Worm (Caenorhabditis elegans) whole organism, young adult: ENCODE measurements around the gene F27E5.8.
A peak's percentile ranks its signal among the peaks of the same experiment; 100 is the strongest.

Experiments used
- F22D6.2 ChIP-seq: sonication (generic microtip); optimal IDR thresholded peaks from 2 replicates; lab custom pipeline; 2016; ENCODE audit warnings: mild to moderate bottlenecking, missing genetic modification characterization, missing compliant biosample characterization
- F33H1.4 ChIP-seq: fragments of 200-800 bp; sonication (Bioruptor generic); IDR thresholded peaks from 2 replicates; pipeline ENCODE4 v1.3.6; 2022; ENCODE audit warnings: missing genetic modification reagents, missing genetic modification characterization, missing compliant biosample characterization
- F37B4.10 ChIP-seq: fragments of 200-800 bp; sonication (Bioruptor generic); IDR thresholded peaks from 2 replicates; pipeline ENCODE4 v1.3.6; 2022; ENCODE audit warnings: missing genetic modification characterization, missing compliant biosample characterization
- F39B2.1 ChIP-seq: fragments of 200-800 bp; sonication (Bioruptor generic); IDR thresholded peaks from 2 replicates; pipeline ENCODE4 v1.3.6; 2022; ENCODE audit warnings: missing genetic modification reagents, missing genetic modification characterization, missing compliant biosample characterization
- F57C9.4 ChIP-seq: sonication (generic microtip); optimal IDR thresholded peaks from 2 replicates; lab custom pipeline; 2017; ENCODE audit warnings: mild to moderate bottlenecking, missing genetic modification characterization, missing compliant biosample characterization
- K11D2.4 ChIP-seq: fragments of 200-800 bp; sonication (Bioruptor generic); IDR thresholded peaks from 2 replicates; pipeline ENCODE4 v1.3.6; 2022; ENCODE audit warnings: missing genetic modification reagents, missing genetic modification characterization, missing compliant biosample characterization
- K12H6.12 ChIP-seq: fragments of 200-800 bp; sonication (Bioruptor generic); optimal IDR thresholded peaks from 2 replicates; lab custom pipeline; 2018; ENCODE audit warnings: mild to moderate bottlenecking, missing genetic modification characterization, missing compliant biosample characterization
- T07F8.4 ChIP-seq: sonication (generic microtip); optimal IDR thresholded peaks from 2 replicates; lab custom pipeline; 2016; ENCODE audit warnings: mild to moderate bottlenecking, missing genetic modification characterization, moderate library complexity, missing compliant biosample characterization
- Y53F4B.3 ChIP-seq: fragments of 200-800 bp; sonication (Bioruptor generic); IDR thresholded peaks from 2 replicates; pipeline ENCODE4 v1.3.6; 2022; ENCODE audit warnings: missing genetic modification reagents, missing genetic modification characterization, missing compliant biosample characterization
- Y56A3A.18 ChIP-seq: fragments of 200-800 bp; sonication (Bioruptor generic); IDR thresholded peaks from 2 replicates; pipeline ENCODE4 v1.3.6; 2022; ENCODE audit warnings: missing genetic modification reagents, missing genetic modification characterization, missing compliant biosample characterization
- Y79H2A.3 ChIP-seq: fragments of 200-800 bp; sonication (Bioruptor generic); conservative IDR thresholded peaks from 2 replicates; pipeline ENCODE4 v1.3.6; 2022; ENCODE audit warnings: missing genetic modification reagents, missing genetic modification characterization, missing compliant biosample characterization
- atf-7 ChIP-seq: sonication (generic microtip); optimal IDR thresholded peaks from 2 replicates; lab custom pipeline; 2017; ENCODE audit warnings: mild to moderate bottlenecking, missing genetic modification characterization, missing compliant biosample characterization
- attf-3 ChIP-seq: fragments of 200-800 bp; sonication (Bioruptor generic); conservative IDR thresholded peaks from 2 replicates; pipeline ENCODE4 v1.3.6; 2022; ENCODE audit warnings: missing genetic modification reagents, missing genetic modification characterization, missing compliant biosample characterization
- bed-1 ChIP-seq: fragments of 200-800 bp; sonication (Bioruptor generic); IDR thresholded peaks from 2 replicates; pipeline ENCODE4 v1.3.6; 2022; ENCODE audit warnings: missing genetic modification reagents, missing genetic modification characterization, missing compliant biosample characterization
- ccch-3 ChIP-seq: fragments of 200-800 bp; sonication (Bioruptor generic); optimal IDR thresholded peaks from 2 replicates; lab custom pipeline; 2018; ENCODE audit warnings: mild to moderate bottlenecking, missing genetic modification characterization, missing compliant biosample characterization
- ceh-40 ChIP-seq: fragments of 200-800 bp; sonication (Bioruptor generic); IDR thresholded peaks from 2 replicates; pipeline ENCODE4 v1.3.6; 2022; ENCODE audit warnings: missing genetic modification characterization, missing compliant biosample characterization
- ceh-91 ChIP-seq: fragments of 200-800 bp; sonication (Bioruptor generic); IDR thresholded peaks from 2 replicates; pipeline ENCODE4 v1.3.6; 2022; ENCODE audit warnings: missing genetic modification reagents, missing genetic modification characterization, missing compliant biosample characterization
- die-1 ChIP-seq: sonication (generic microtip); optimal IDR thresholded peaks from 2 replicates; lab custom pipeline; 2016; ENCODE audit warnings: missing genotype, mild to moderate bottlenecking, missing genetic modification characterization, missing compliant biosample characterization
- efl-1 ChIP-seq: fragments of 150-350 bp; optimal IDR thresholded peaks from 2 replicates; lab custom pipeline; 2014; ENCODE audit warnings: missing biosample characterization, missing genetic modification reagents, missing genetic modification characterization
- egl-44 ChIP-seq: fragments of 200-800 bp; sonication (Bioruptor generic); IDR thresholded peaks from 2 replicates; pipeline ENCODE4 v1.3.6; 2022; ENCODE audit warnings: missing genetic modification reagents, missing genetic modification characterization, missing compliant biosample characterization
- ets-4 ChIP-seq: fragments of 200-800 bp; sonication (Bioruptor generic); optimal IDR thresholded peaks from 2 replicates; lab custom pipeline; 2018; ENCODE audit warnings: mild to moderate bottlenecking, missing genetic modification characterization, missing compliant biosample characterization
- gei-17 ChIP-seq: fragments of 200-800 bp; sonication (Bioruptor generic); optimal IDR thresholded peaks from 2 replicates; lab custom pipeline; 2018; ENCODE audit warnings: mild to moderate bottlenecking, missing genetic modification characterization, missing compliant biosample characterization
- him-1 ChIP-seq: sonication (generic microtip); optimal IDR thresholded peaks from 2 replicates; lab custom pipeline; 2016; ENCODE audit warnings: missing genotype, missing genetic modification reagents, missing genetic modification characterization, missing compliant biosample characterization
- hmg-20 ChIP-seq: fragments of 200-800 bp; sonication (Bioruptor generic); IDR thresholded peaks from 2 replicates; pipeline ENCODE4 v1.3.6; 2022; ENCODE audit warnings: missing genetic modification reagents, missing genetic modification characterization, missing compliant biosample characterization
- nfya-2 ChIP-seq: fragments of 200-800 bp; sonication (Bioruptor generic); IDR thresholded peaks from 2 replicates; pipeline ENCODE4 v1.3.6; 2022; ENCODE audit warnings: missing genetic modification reagents, missing genetic modification characterization, missing compliant biosample characterization
- nhr-120 ChIP-seq: fragments of 200-800 bp; sonication (Bioruptor generic); IDR thresholded peaks from 2 replicates; pipeline ENCODE4 v1.3.6; 2022; ENCODE audit warnings: missing genetic modification characterization, missing compliant biosample characterization
- nhr-80 ChIP-seq: sonication (generic microtip); optimal IDR thresholded peaks from 2 replicates; lab custom pipeline; 2016; ENCODE audit warnings: missing genetic modification characterization, missing compliant biosample characterization
- nhr-90 ChIP-seq: sonication (generic microtip); optimal IDR thresholded peaks from 2 replicates; lab custom pipeline; 2016; ENCODE audit warnings: missing genotype, mild to moderate bottlenecking, missing genetic modification characterization, missing compliant biosample characterization
- pha-4 ChIP-seq: fragments of 150-350 bp; sonication (generic microtip); optimal IDR thresholded peaks from 2 replicates; lab custom pipeline; 2014; ENCODE audit warnings: missing biosample characterization, missing genetic modification reagents, missing genetic modification characterization
- sdz-38 ChIP-seq: sonication (generic microtip); optimal IDR thresholded peaks from 2 replicates; lab custom pipeline; 2016; ENCODE audit warnings: missing genotype, missing genetic modification characterization, missing compliant biosample characterization
- tbp1 ChIP-seq: fragments of 200-800 bp; sonication (Bioruptor generic); optimal IDR thresholded peaks from 2 replicates; lab custom pipeline; 2018; ENCODE audit warnings: mild to moderate bottlenecking, missing genetic modification characterization, missing compliant biosample characterization
- unc-130 ChIP-seq: sonication (generic microtip); optimal IDR thresholded peaks from 2 replicates; lab custom pipeline; 2016; ENCODE audit warnings: missing genetic modification reagents, missing genetic modification characterization, missing compliant biosample characterization
- unc-62 ChIP-seq: fragments of 150-350 bp; optimal IDR thresholded peaks from 2 replicates; lab custom pipeline; 2014; ENCODE audit warnings: missing biosample characterization, missing genetic modification reagents, missing genetic modification characterization
- zfh-2 ChIP-seq: fragments of 200-800 bp; sonication (Bioruptor generic); conservative IDR thresholded peaks from 2 replicates; pipeline ENCODE4 v1.3.6; 2022; ENCODE audit warnings: missing genetic modification reagents, missing genetic modification characterization, missing compliant biosample characterization
- ztf-26 ChIP-seq: sonication (generic microtip); optimal IDR thresholded peaks from 2 replicates; lab custom pipeline; 2017; ENCODE audit warnings: missing genetic modification characterization, missing compliant biosample characterization
- ztf-28 ChIP-seq: fragments of 200-800 bp; sonication (Bioruptor generic); IDR thresholded peaks from 2 replicates; pipeline ENCODE4 v1.3.6; 2022; ENCODE audit warnings: missing genetic modification reagents, missing genetic modification characterization, missing compliant biosample characterization

The F27E5.8 gene

DNA sequence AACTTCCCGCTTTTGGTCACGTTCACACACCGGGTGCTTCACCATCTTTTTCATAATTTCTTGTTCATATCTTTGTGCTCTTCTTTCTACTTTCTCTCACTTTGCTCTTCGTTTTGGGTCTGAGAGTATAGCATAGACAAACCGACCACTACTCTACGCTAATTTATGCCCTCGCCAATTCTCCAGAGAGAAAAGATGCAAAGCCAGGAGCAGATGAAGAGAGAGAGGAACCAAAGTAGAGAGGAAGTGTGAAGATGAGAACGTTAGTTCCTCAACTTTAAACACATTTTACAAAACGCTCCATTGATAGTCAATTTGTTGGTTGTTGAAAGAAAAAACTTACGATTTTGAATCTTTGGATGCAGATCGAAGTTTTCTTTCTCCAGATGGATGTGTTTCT lies 40.4 kb upstream of the F27E5.8 start (continued):
- no peak for TF ChIP-seq ceh-40 (GFP tag; lab: Robert Waterston, UW)

ce11 chrII:10166365-10166764 lies 39.1 kb upstream of the F27E5.8 start:
- TF ChIP-seq Y56A3A.18 (GFP tag; lab: Robert Waterston, UW) (no peak), nhr-80 (tag; lab: Kevin White, UChicago) (no peak), ceh-91 (GFP tag; lab: Robert Waterston, UW) (no peak), F57C9.4 (tag; lab: Kevin White, UChicago) (no peak), F33H1.4 (GFP tag; lab: Robert Waterston, UW) (no peak), die-1 (no peak), efl-1 (GFP tag; lab: Kevin White, UChicago) (no peak), F39B2.1 (no peak), ets-4 (GFP tag; lab: Kevin White, UChicago) (no peak), him-1 (tag; lab: Kevin White, UChicago) (no peak)

DNA sequence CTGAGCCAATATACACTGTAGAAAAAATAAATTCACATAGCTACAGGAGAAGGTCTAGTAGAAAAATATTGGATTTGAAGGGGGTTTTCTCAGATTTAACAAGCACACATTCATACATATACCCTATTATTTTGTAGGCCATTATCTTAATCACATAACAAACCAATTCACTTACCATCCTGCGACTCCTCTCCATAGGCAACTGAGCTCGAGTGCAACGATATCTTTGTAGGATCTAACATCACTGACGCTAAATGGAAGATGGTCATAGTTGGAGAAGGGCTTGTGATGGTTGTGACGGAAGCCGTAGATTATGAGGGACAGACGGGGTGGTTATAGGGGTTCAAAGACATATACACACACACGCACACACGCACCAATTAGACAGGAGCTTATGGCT lies 36.8 kb upstream of the F27E5.8 start:
- TF ChIP-seq F37B4.10 (GFP tag; lab: Robert Waterston, UW) (no peak), ccch-3 (GFP tag; lab: Kevin White, UChicago) (no peak), F22D6.2 (no peak), nhr-80 (tag; lab: Kevin White, UChicago) (no peak), gei-17 (GFP tag; lab: Kevin White, UChicago) (no peak), pha-4 (tag; lab: Kevin White, UChicago) (no peak), bed-1 (GFP tag; lab: Robert Waterston, UW) (no peak), zfh-2 (GFP tag; lab: Robert Waterston, UW) (no peak), unc-130 (GFP tag; lab: Kevin White, UChicago) (no peak), tbp1 (GFP tag; lab: Kevin White, UChicago) (no peak), unc-62 (GFP tag; lab: Kevin White, UChicago) (no peak), sdz-38 (tag; lab: Kevin White, UChicago) (no peak), hmg-20 (no peak), Y53F4B.3 (GFP tag; lab: Robert Waterston, UW) (no peak), egl-44 (GFP tag; lab: Robert Waterston, UW) (no peak), atf-7 (no peak), nfya-2 (GFP tag; lab: Robert Waterston, UW) (no peak)

- TF ChIP-seq T07F8.4 (tag; lab: Kevin White, UChicago) = no peak
- peak; percentile 61 for TF ChIP-seq zfh-2 (GFP tag; lab: Robert Waterston, UW)
Measured at ce11 chrII:10162785-10163184, 35.5 kb upstream of the F27E5.8 start.

DNA sequence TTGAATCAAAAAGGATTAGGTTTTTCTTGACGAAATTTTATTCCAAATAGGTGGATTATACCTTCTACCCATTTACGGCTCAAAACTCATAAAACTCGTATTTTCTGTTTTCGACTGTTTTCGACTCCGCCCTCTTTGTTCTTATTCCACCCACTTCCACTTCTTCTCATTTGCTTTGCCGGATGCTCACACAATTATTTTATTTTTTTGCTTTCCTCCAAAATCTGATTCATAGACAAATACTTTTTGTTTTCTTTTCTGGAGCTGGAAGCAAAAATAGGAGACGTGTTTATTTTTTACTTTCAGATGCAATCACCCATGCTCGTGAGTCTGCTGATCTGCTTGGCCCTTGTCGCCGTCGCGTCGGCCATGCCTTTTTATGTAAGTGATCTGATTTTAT lies 27.8 kb upstream of the F27E5.8 start, which contains the start of gene nlp-63:
Gene nlp-63, plus strand, starts transcription at position 301 of the 400 bp plus-strand sequence.
- TF ChIP-seq attf-3 (GFP tag; lab: Robert Waterston, UW) (no peak), ztf-28 (GFP tag; lab: Robert Waterston, UW) (no peak), ztf-26 (tag; lab: Kevin White, UChicago) (no peak), die-1 (no peak), nhr-120 (GFP tag; lab: Robert Waterston, UW) (no peak), Y79H2A.3 (no peak), K11D2.4 (GFP tag; lab: Robert Waterston, UW) (no peak), nhr-90 (no peak), F57C9.4 (tag; lab: Kevin White, UChicago) (no peak), K12H6.12 (tag; lab: Kevin White, UChicago) (no peak), ceh-40 (GFP tag; lab: Robert Waterston, UW) (no peak)
- TF ChIP-seq, all 124 proteins: peak for 0
